Fruit fly (Drosophila melanogaster) whole organism, embryonic: Measurements from ENCODE around the gene Abcd1.

Experiments
- B-H1 ChIP-seq: fragments of 200-800 bp; sonication (Bioruptor generic); IDR thresholded peaks from 3 replicates; pipeline ENCODE4 v1.3.6; 2022; ENCODE audit warnings: missing biosample characterization, missing genetic modification characterization
- BEAF-32 ChIP-seq: fragments of 200-800 bp; sonication (Bioruptor generic); optimal IDR thresholded peaks from 3 replicates; lab custom pipeline; 2017; ENCODE audit warnings: missing biosample characterization, missing genetic modification characterization, mild to moderate bottlenecking, moderate library complexity, missing genetic modification reagents
- CG10543 ChIP-seq: fragments of 200-800 bp; sonication (Bioruptor generic); optimal IDR thresholded peaks from 3 replicates; lab custom pipeline; 2017; ENCODE audit warnings: missing biosample characterization, mild to moderate bottlenecking, missing genetic modification characterization, moderate library complexity
- CG11723 ChIP-seq: fragments of 200-800 bp; sonication (Bioruptor generic); optimal IDR thresholded peaks from 2 replicates; lab custom pipeline; 2017; ENCODE audit warnings: missing biosample characterization, mild to moderate bottlenecking, missing genetic modification characterization
- CG12769 ChIP-seq: fragments of 200-800 bp; sonication (Bioruptor generic); optimal IDR thresholded peaks from 2 replicates; lab custom pipeline; 2019; ENCODE audit warnings: missing biosample characterization, mild to moderate bottlenecking, missing genetic modification characterization, moderate library complexity
- CG12942 ChIP-seq: fragments of 200-800 bp; sonication (Bioruptor generic); optimal IDR thresholded peaks from 3 replicates; lab custom pipeline; 2016; ENCODE audit warnings: missing biosample characterization, missing genetic modification characterization
- CG14710 ChIP-seq: fragments of 200-800 bp; sonication (Bioruptor generic); optimal IDR thresholded peaks from 3 replicates; lab custom pipeline; 2019; ENCODE audit warnings: missing biosample characterization, mild to moderate bottlenecking, missing genetic modification characterization, moderate library complexity
- CG1603 ChIP-seq: fragments of 200-800 bp; sonication (Bioruptor generic); optimal IDR thresholded peaks from 2 replicates; lab custom pipeline; 2019; ENCODE audit warnings: missing biosample characterization, mild to moderate bottlenecking, missing genetic modification characterization, moderate library complexity
- CG17359 ChIP-seq: fragments of 200-800 bp; sonication (Bioruptor generic); optimal IDR thresholded peaks from 3 replicates; lab custom pipeline; 2018; ENCODE audit warnings: missing biosample characterization, mild to moderate bottlenecking, missing genetic modification characterization, moderate library complexity
- CG17802 ChIP-seq: fragments of 200-800 bp; sonication (Bioruptor generic); optimal IDR thresholded peaks from 2 replicates; lab custom pipeline; 2018; ENCODE audit warnings: missing biosample characterization, mild to moderate bottlenecking, missing genetic modification characterization, moderate library complexity
- CG2199 ChIP-seq: fragments of 200-800 bp; sonication (Bioruptor generic); IDR thresholded peaks from 3 replicates; pipeline ENCODE4 v1.3.6; 2022; ENCODE audit warnings: missing biosample characterization, missing genetic modification characterization
- CG30020 ChIP-seq: fragments of 200-800 bp; optimal IDR thresholded peaks from 2 replicates; lab custom pipeline; 2019; ENCODE audit warnings: missing biosample characterization, mild to moderate bottlenecking, missing genetic modification characterization, moderate library complexity
- CG34376 ChIP-seq: fragments of 200-800 bp; sonication (Bioruptor generic); optimal IDR thresholded peaks from 2 replicates; lab custom pipeline; 2018; ENCODE audit warnings: missing biosample characterization, mild to moderate bottlenecking, missing genetic modification characterization
- CG4617 ChIP-seq: fragments of 200-800 bp; sonication (Bioruptor generic); optimal IDR thresholded peaks from 3 replicates; lab custom pipeline; 2016; ENCODE audit warnings: missing biosample characterization, missing genetic modification characterization, borderline replicate concordance
- CG6791 ChIP-seq: fragments of 200-800 bp; sonication (Bioruptor generic); IDR thresholded peaks from 3 replicates; pipeline ENCODE4 v1.3.6; 2022; ENCODE audit warnings: missing biosample characterization, missing genetic modification characterization; ENCODE audit not compliant: partially characterized antibody
- CG7357 ChIP-seq: fragments of 200-800 bp; sonication (Bioruptor generic); IDR thresholded peaks from 3 replicates; pipeline ENCODE4 v1.3.6; 2022; ENCODE audit warnings: missing biosample characterization, missing genetic modification characterization
- CG8290 ChIP-seq, 3 experiments: fragments of 200-800 bp; sonication (Bioruptor generic); optimal IDR thresholded peaks; 2 replicates each; lab custom pipeline; 2016 to 2019; ENCODE audit warnings: missing biosample characterization in 3 of 3, missing genetic modification characterization in 3 of 3, mild to moderate bottlenecking in 2 of 3, moderate library complexity in 1 of 3
- D19A ChIP-seq: fragments of 200-800 bp; optimal IDR thresholded peaks from 3 replicates; lab custom pipeline; 2019; ENCODE audit warnings: missing biosample characterization, mild to moderate bottlenecking, missing genetic modification characterization, moderate library complexity
- Deaf1 ChIP-seq: fragments of 200-800 bp; optimal IDR thresholded peaks from 3 replicates; lab custom pipeline; 2019; ENCODE audit warnings: missing biosample characterization, mild to moderate bottlenecking, missing genetic modification characterization, moderate library complexity
- Ets65A ChIP-seq: fragments of 200-800 bp; sonication (Bioruptor generic); peaks from one replicate; lab custom pipeline; 2016; ENCODE audit warnings: missing biosample characterization, missing genetic modification characterization
- Ets97D ChIP-seq: fragments of 200-800 bp; sonication (Bioruptor generic); optimal IDR thresholded peaks from 3 replicates; lab custom pipeline; 2016; ENCODE audit warnings: missing biosample characterization, missing genetic modification characterization
- HmgZ ChIP-seq: fragments of 200-800 bp; sonication (Bioruptor generic); optimal IDR thresholded peaks from 2 replicates; lab custom pipeline; 2018; ENCODE audit warnings: missing biosample characterization, mild to moderate bottlenecking, missing genetic modification characterization
- MESR4 ChIP-seq: fragments of 200-800 bp; sonication (Bioruptor generic); optimal IDR thresholded peaks from 2 replicates; lab custom pipeline; 2018; ENCODE audit warnings: missing biosample characterization, mild to moderate bottlenecking, missing genetic modification characterization, moderate library complexity
- Med ChIP-seq: fragments of 200-800 bp; sonication (Bioruptor generic); peaks from one replicate; lab custom pipeline; 2016; ENCODE audit warnings: missing biosample characterization, missing genetic modification characterization, mild to moderate bottlenecking, inconsistent platforms, moderate library complexity
- Mes4 ChIP-seq: fragments of 200-800 bp; sonication (Bioruptor generic); optimal IDR thresholded peaks from 2 replicates; lab custom pipeline; 2016; ENCODE audit warnings: missing biosample characterization, missing genetic modification characterization
- Pdp1 ChIP-seq, 2 experiments: fragments of 200-800 bp; sonication (Bioruptor generic); optimal IDR thresholded peaks; 3 replicates each; lab custom pipeline; 2016; ENCODE audit warnings: missing biosample characterization in 2 of 2, missing genetic modification characterization in 2 of 2, mild to moderate bottlenecking in 1 of 2, moderate library complexity in 1 of 2
- Trl ChIP-seq, 3 experiments: fragments of >200 bp in 2 of 3; fragments of 200-800 bp in 1 of 3; sonication (Bioruptor generic) in 1 of 3; optimal IDR thresholded peaks; 2 replicates in 1 of 3; 3 replicates in 2 of 3; lab custom pipeline; 2016 to 2017; ENCODE audit warnings: missing biosample characterization in 1 of 3, missing genetic modification characterization in 1 of 3
- Vsx1 ChIP-seq: fragments of 200-800 bp; sonication (Bioruptor generic); optimal IDR thresholded peaks from 2 replicates; lab custom pipeline; 2017; ENCODE audit warnings: missing biosample characterization, mild to moderate bottlenecking, missing genetic modification characterization, missing genetic modification reagents
- caup ChIP-seq: fragments of 200-800 bp; sonication (Bioruptor generic); optimal IDR thresholded peaks from 3 replicates; lab custom pipeline; 2017; ENCODE audit warnings: missing biosample characterization, mild to moderate bottlenecking, missing genetic modification characterization, moderate library complexity; ENCODE audit not compliant: severe bottlenecking
- cg ChIP-seq: fragments of 200-800 bp; sonication (Bioruptor generic); optimal IDR thresholded peaks from 3 replicates; lab custom pipeline; 2019; ENCODE audit warnings: missing biosample characterization, mild to moderate bottlenecking, missing genetic modification characterization, moderate library complexity
- chif ChIP-seq, 2 experiments: fragments of 200-800 bp; sonication (Bioruptor generic); optimal IDR thresholded peaks; 3 replicates each; lab custom pipeline; 2016; ENCODE audit warnings: missing biosample characterization in 2 of 2, missing genetic modification characterization in 2 of 2
- eve ChIP-seq, 2 experiments: fragments of >200 bp; optimal IDR thresholded peaks; 2 replicates each; lab custom pipeline; 2017; ENCODE audit warnings: missing biosample characterization in 2 of 2, missing genetic modification characterization in 2 of 2
- kay ChIP-seq: fragments of 200-800 bp; sonication (Bioruptor generic); optimal IDR thresholded peaks from 2 replicates; lab custom pipeline; 2016; ENCODE audit warnings: missing biosample characterization, missing genetic modification characterization
- lilli ChIP-seq: fragments of 200-800 bp; sonication (Bioruptor generic); optimal IDR thresholded peaks from 3 replicates; lab custom pipeline; 2016; ENCODE audit warnings: missing biosample characterization, missing genetic modification characterization
- onecut ChIP-seq: fragments of 200-800 bp; sonication (Bioruptor generic); IDR thresholded peaks from 2 replicates; pipeline ENCODE4 v1.3.6; 2022; ENCODE audit warnings: missing biosample characterization, missing genetic modification characterization
- org-1 ChIP-seq: fragments of 200-800 bp; sonication (Bioruptor generic); optimal IDR thresholded peaks from 2 replicates; lab custom pipeline; 2017; ENCODE audit warnings: missing biosample characterization, missing genetic modification characterization
- pfk ChIP-seq: fragments of 200-800 bp; sonication (Bioruptor generic); optimal IDR thresholded peaks from 2 replicates; lab custom pipeline; 2018; ENCODE audit warnings: missing biosample characterization, mild to moderate bottlenecking, missing genetic modification characterization, moderate library complexity
- phol ChIP-seq: fragments of 200-800 bp; sonication (Bioruptor generic); optimal IDR thresholded peaks from 3 replicates; lab custom pipeline; 2018; ENCODE audit warnings: missing biosample characterization, mild to moderate bottlenecking, missing genetic modification characterization, moderate library complexity
- pzg ChIP-seq: fragments of 200-800 bp; sonication (Bioruptor generic); optimal IDR thresholded peaks from 3 replicates; lab custom pipeline; 2018; ENCODE audit warnings: missing biosample characterization, mild to moderate bottlenecking, missing genetic modification characterization, moderate library complexity
- row ChIP-seq: fragments of 200-800 bp; sonication (Bioruptor generic); IDR thresholded peaks from 3 replicates; pipeline ENCODE4 v1.3.6; 2022; ENCODE audit warnings: missing biosample characterization, missing genetic modification characterization
- sens ChIP-seq: fragments of 200-800 bp; sonication (Bioruptor generic); peaks from one replicate; lab custom pipeline; 2016; ENCODE audit warnings: missing biosample characterization, missing genetic modification characterization
- seq ChIP-seq: fragments of 200-800 bp; sonication (Bioruptor generic); IDR thresholded peaks from 2 replicates; pipeline ENCODE4 v1.3.6; 2022; ENCODE audit warnings: missing biosample characterization, missing genetic modification characterization
- tgo ChIP-seq: fragments of 200-800 bp; sonication (Bioruptor generic); IDR thresholded peaks from 3 replicates; pipeline ENCODE4 v1.3.6; 2022; ENCODE audit warnings: missing biosample characterization, missing genetic modification characterization
- wek ChIP-seq: fragments of 200-800 bp; sonication (Bioruptor generic); optimal IDR thresholded peaks from 3 replicates; lab custom pipeline; 2018; ENCODE audit warnings: missing biosample characterization, mild to moderate bottlenecking, missing genetic modification characterization, moderate library complexity

The Abcd1 gene

DNA sequence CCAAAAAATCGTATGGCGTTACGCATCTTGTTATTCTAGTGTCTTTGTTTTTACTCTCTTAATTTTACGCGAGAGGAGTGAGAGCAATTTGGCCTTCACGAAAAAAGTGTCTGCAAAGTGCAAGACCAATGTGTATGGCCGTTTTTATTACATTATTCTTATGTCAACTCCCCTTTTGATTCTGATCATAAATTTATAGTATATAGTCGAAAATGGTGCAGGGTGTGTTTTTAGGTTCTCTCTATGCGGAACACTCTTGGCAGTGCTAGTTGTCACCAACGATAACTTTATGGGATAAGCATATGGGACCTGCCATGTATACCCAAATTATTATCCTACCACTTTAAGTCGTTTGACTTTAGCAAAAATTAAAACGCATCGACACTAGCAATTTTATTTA, 9.9 kb downstream of the Abcd1 start:
- TF ChIP-seq Trl (optimal IDR thresholded peaks at IDR 0.05; lab: Kevin White, UChicago) (peak; percentile 28 to 37), Trl (GFP tag; optimal IDR thresholded peaks at IDR 0.05; lab: Kevin White, UChicago) (no peak), CG17802 (tag; lab: Kevin White, UChicago) (no peak), B-H1 (no peak), CG11723 (GFP tag; lab: Kevin White, UChicago) (peak; percentile 10), CG2199 (GFP tag; lab: Robert Waterston, UW) (peak; percentile 79; the same call in 2 of the 3 replicates), CG10543 (GFP tag; lab: Kevin White, UChicago) (no peak)

DNA sequence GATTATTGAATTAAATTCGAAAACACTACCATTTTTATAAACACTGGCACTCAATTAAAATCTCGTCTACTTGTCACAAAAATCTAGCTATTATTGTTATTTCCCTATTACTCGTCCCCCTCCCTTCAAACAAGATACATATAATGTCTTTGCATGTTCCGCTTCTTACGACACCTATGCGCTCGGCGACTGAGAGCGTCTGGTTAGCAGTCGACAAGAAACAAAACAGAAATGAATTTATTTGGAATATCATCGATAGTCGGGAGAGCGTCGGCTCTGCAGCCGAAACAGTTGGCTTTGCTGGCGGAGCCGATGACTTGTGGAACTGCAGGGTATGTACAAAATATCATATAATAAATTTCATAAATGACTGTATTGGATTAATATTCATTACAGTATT, 12.0 kb downstream of the Abcd1 start:
- TF ChIP-seq D19A (tag; lab: Kevin White, UChicago): peak; percentile 24
- TF ChIP-seq CG2199 (GFP tag; lab: Robert Waterston, UW): peak; percentile 91
- no peak for TF ChIP-seq lilli (GFP tag; lab: Kevin White, UChicago)
- no peak for TF ChIP-seq chif (GFP tag; optimal IDR thresholded peaks at IDR 0.05; lab: Kevin White, UChicago)
- no peak for TF ChIP-seq BEAF-32
- peak; percentile 88 for TF ChIP-seq CG30020 (tag; lab: Kevin White, UChicago)
- peak; percentile 84 for TF ChIP-seq Med (GFP tag; lab: Kevin White, UChicago)
- no peak for TF ChIP-seq org-1 (GFP tag; lab: Kevin White, UChicago)
- TF ChIP-seq CG11723 (GFP tag; lab: Kevin White, UChicago): peak; percentile 85
- TF ChIP-seq MESR4 (GFP tag; lab: Kevin White, UChicago): peak; percentile 5
- peak; percentile 53 for TF ChIP-seq sens (GFP tag; lab: Kevin White, UChicago)
- peak; percentile 73 for TF ChIP-seq CG1603
- peak; percentile 38; the same call in 1 of the 3 replicates for TF ChIP-seq row (GFP tag; lab: Robert Waterston, UW)
- TF ChIP-seq caup (GFP tag; lab: Kevin White, UChicago): peak; percentile 24
- peak; percentile 5 for TF ChIP-seq CG17359 (tag; lab: Kevin White, UChicago)
- TF ChIP-seq pfk (GFP tag; lab: Kevin White, UChicago): peak; percentile 63
- TF ChIP-seq Deaf1 (tag; lab: Kevin White, UChicago): peak; percentile 91
- TF ChIP-seq CG8290 (GFP tag; optimal IDR thresholded peaks at IDR 0.05; lab: Kevin White, UChicago): peak; percentile 23
- peak in 1 of 2 experiments; percentile 58 for TF ChIP-seq CG8290 (tag; optimal IDR thresholded peaks at IDR 0.05; lab: Kevin White, UChicago)
- TF ChIP-seq CG12769 (tag; lab: Kevin White, UChicago): peak; percentile 8
- TF ChIP-seq CG14710 (tag; lab: Kevin White, UChicago): no peak
- TF ChIP-seq CG12942 (GFP tag; lab: Kevin White, UChicago): no peak
- TF ChIP-seq onecut (GFP tag; lab: Robert Waterston, UW): peak; percentile 5; the same call in 1 of the 2 replicates
- peak in 1 of 2 experiments; percentile 77 for TF ChIP-seq Pdp1 (GFP tag; optimal IDR thresholded peaks at IDR 0.05; lab: Kevin White, UChicago)
- TF ChIP-seq CG17802 (tag; lab: Kevin White, UChicago): peak; percentile 78
- TF ChIP-seq wek (GFP tag; lab: Kevin White, UChicago): peak; percentile 32

DNA sequence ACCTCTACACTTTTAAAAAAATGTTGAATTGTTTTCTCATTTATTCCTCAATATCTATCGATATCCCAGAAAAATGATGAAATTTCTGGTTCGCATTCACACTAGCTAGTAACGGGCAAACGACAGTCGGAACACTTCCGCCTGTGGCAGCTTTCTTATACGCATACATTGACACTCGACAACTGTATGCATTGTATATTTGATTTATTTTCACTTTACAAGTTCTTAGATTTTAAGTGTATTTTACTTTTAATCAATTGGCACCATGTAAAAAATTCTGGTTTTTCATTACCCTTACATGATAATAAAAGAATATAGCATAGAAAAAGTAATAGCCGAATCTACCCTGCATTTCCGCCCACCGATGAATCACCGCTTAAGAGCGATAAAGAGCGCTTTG, 12.8 kb downstream of the Abcd1 start:
- TF ChIP-seq Mes4 (GFP tag; lab: Kevin White, UChicago) (peak; percentile 18), row (GFP tag; lab: Robert Waterston, UW) (peak; percentile 55; the same call in 2 of the 3 replicates), pzg (GFP tag; lab: Kevin White, UChicago) (peak; percentile 15), CG4617 (GFP tag; lab: Kevin White, UChicago) (no peak), Vsx1 (GFP tag; lab: Kevin White, UChicago) (no peak), Ets65A (GFP tag; lab: Kevin White, UChicago) (peak; percentile 93), seq (GFP tag; lab: Robert Waterston, UW) (0 out of 2 replicates have a peak, but pooled peaks have one; percentile 8), Ets97D (GFP tag; lab: Kevin White, UChicago) (peak; percentile 33), CG6791 (no peak), phol (tag; lab: Kevin White, UChicago) (peak; percentile 25), tgo (no peak), HmgZ (no peak), CG7357 (GFP tag; lab: Robert Waterston, UW) (peak; percentile 90), CG17802 (tag; lab: Kevin White, UChicago) (peak; percentile 92), CG30020 (tag; lab: Kevin White, UChicago) (peak; percentile 95), eve (GFP tag; optimal IDR thresholded peaks at IDR 0.05; lab: Kevin White, UChicago) (peak in 1 of 2 experiments; percentile 21), onecut (GFP tag; lab: Robert Waterston, UW) (no peak), CG34376 (GFP tag; lab: Kevin White, UChicago) (peak; percentile 1), Med (GFP tag; lab: Kevin White, UChicago) (peak; percentile 80), CG1603 (peak; percentile 59), kay (GFP tag; lab: Kevin White, UChicago) (peak; percentile 7), pfk (GFP tag; lab: Kevin White, UChicago) (peak; percentile 47), cg (peak; percentile 1), CG11723 (GFP tag; lab: Kevin White, UChicago) (peak; percentile 73)
